Fruit fly (Drosophila melanogaster) whole organism, embryonic: Measurements from ENCODE around the gene CG7213.

Experiments used
- CG10209 ChIP-seq: fragments of 200-800 bp; sonication (Bioruptor generic); optimal IDR thresholded peaks from 3 replicates; lab custom pipeline; 2017; ENCODE audit warnings: missing biosample characterization, mild to moderate bottlenecking, missing genetic modification characterization, missing genetic modification reagents
- CG10565 ChIP-seq: fragments of 200-800 bp; sonication (Bioruptor generic); optimal IDR thresholded peaks from 3 replicates; lab custom pipeline; 2016; ENCODE audit warnings: missing biosample characterization, mild to moderate bottlenecking, missing genetic modification characterization
- CG10979 ChIP-seq: fragments of 200-800 bp; sonication (Bioruptor generic); optimal IDR thresholded peaks from 2 replicates; lab custom pipeline; 2018; ENCODE audit warnings: missing biosample characterization, mild to moderate bottlenecking, missing genetic modification characterization, moderate library complexity
- CG11247 ChIP-seq: fragments of 200-800 bp; sonication (Bioruptor generic); IDR thresholded peaks from 2 replicates; pipeline ENCODE4 v1.3.6; 2022; ENCODE audit warnings: missing biosample characterization, missing genetic modification characterization
- CG12744 ChIP-seq: fragments of 200-800 bp; sonication (Bioruptor generic); optimal IDR thresholded peaks from 2 replicates; lab custom pipeline; 2016; ENCODE audit warnings: missing biosample characterization, missing genetic modification characterization
- CG13624 ChIP-seq: fragments of 200-800 bp; sonication (Bioruptor generic); optimal IDR thresholded peaks from 2 replicates; lab custom pipeline; 2016; ENCODE audit warnings: missing biosample characterization, missing genetic modification characterization
- CG14014 ChIP-seq: fragments of 200-800 bp; sonication (Bioruptor generic); IDR thresholded peaks from 2 replicates; pipeline ENCODE4 v1.3.6; 2022; ENCODE audit warnings: missing biosample characterization, missing genetic modification characterization
- CG14965 ChIP-seq: fragments of 200-800 bp; sonication (Bioruptor generic); optimal IDR thresholded peaks from 2 replicates; lab custom pipeline; 2016; ENCODE audit warnings: missing biosample characterization, missing genetic modification characterization, borderline replicate concordance
- CG15514 ChIP-seq: fragments of 200-800 bp; sonication (Bioruptor generic); optimal IDR thresholded peaks from 3 replicates; lab custom pipeline; 2017; ENCODE audit warnings: missing biosample characterization, missing genetic modification characterization, mild to moderate bottlenecking, moderate library complexity, missing genetic modification reagents
- CG17829 ChIP-seq: fragments of 200-800 bp; optimal IDR thresholded peaks from 2 replicates; lab custom pipeline; 2019; ENCODE audit warnings: missing biosample characterization, mild to moderate bottlenecking, missing genetic modification characterization, moderate library complexity
- CG18476 ChIP-seq: fragments of 200-800 bp; sonication (Bioruptor generic); optimal IDR thresholded peaks from 2 replicates; lab custom pipeline; 2016; ENCODE audit warnings: missing biosample characterization, mild to moderate bottlenecking, missing genetic modification characterization
- CG2875 ChIP-seq: fragments of 200-800 bp; sonication (Bioruptor generic); optimal IDR thresholded peaks from 2 replicates; lab custom pipeline; 2017; ENCODE audit warnings: missing biosample characterization, mild to moderate bottlenecking, missing genetic modification characterization, missing genetic modification reagents
- CG3065 ChIP-seq: fragments of 200-800 bp; sonication (Bioruptor generic); optimal IDR thresholded peaks from 2 replicates; lab custom pipeline; 2016; ENCODE audit warnings: missing biosample characterization, missing genetic modification characterization
- CG31224 ChIP-seq: fragments of 200-800 bp; sonication (Bioruptor generic); IDR thresholded peaks from 2 replicates; pipeline ENCODE4 v1.3.6; 2022; ENCODE audit warnings: missing biosample characterization, missing genetic modification characterization
- CG33213 ChIP-seq: fragments of 200-800 bp; sonication (Bioruptor generic); optimal IDR thresholded peaks from 3 replicates; lab custom pipeline; 2016; ENCODE audit warnings: missing biosample characterization, missing genetic modification characterization
- CG6175 ChIP-seq: fragments of 200-800 bp; sonication (Bioruptor generic); IDR thresholded peaks from 3 replicates; pipeline ENCODE4 v1.3.6; 2022; ENCODE audit warnings: missing biosample characterization, missing genetic modification characterization
- CG6654 ChIP-seq: fragments of 200-800 bp; sonication (Bioruptor generic); optimal IDR thresholded peaks from 2 replicates; lab custom pipeline; 2017; ENCODE audit warnings: missing biosample characterization, mild to moderate bottlenecking, missing genetic modification characterization
- CG7556 ChIP-seq: fragments of 200-800 bp; sonication (Bioruptor generic); optimal IDR thresholded peaks from 2 replicates; lab custom pipeline; 2017; ENCODE audit warnings: missing biosample characterization, mild to moderate bottlenecking, missing genetic modification characterization
- CG8281 ChIP-seq: fragments of 200-800 bp; sonication (Bioruptor generic); optimal IDR thresholded peaks from 2 replicates; lab custom pipeline; 2018; ENCODE audit warnings: missing biosample characterization, mild to moderate bottlenecking, missing genetic modification characterization, moderate library complexity
- CG8944 ChIP-seq: fragments of 200-800 bp; sonication (Bioruptor generic); optimal IDR thresholded peaks from 3 replicates; lab custom pipeline; 2016; ENCODE audit warnings: missing biosample characterization, missing genetic modification characterization
- CG9215 ChIP-seq: fragments of 200-800 bp; sonication (Bioruptor generic); IDR thresholded peaks from 2 replicates; pipeline ENCODE4 v1.3.6; 2022; ENCODE audit warnings: missing biosample characterization, missing genetic modification characterization
- CG9437 ChIP-seq: fragments of 200-800 bp; sonication (Bioruptor generic); optimal IDR thresholded peaks from 2 replicates; lab custom pipeline; 2018; ENCODE audit warnings: missing biosample characterization, mild to moderate bottlenecking, missing genetic modification characterization
- Doc3 ChIP-seq: fragments of 200-800 bp; sonication (Bioruptor generic); IDR thresholded peaks from 3 replicates; pipeline ENCODE4 v1.3.6; 2022; ENCODE audit warnings: missing biosample characterization, missing genetic modification characterization; ENCODE audit not compliant: partially characterized antibody
- Elba2 ChIP-seq: fragments of 200-800 bp; sonication (Bioruptor generic); optimal IDR thresholded peaks from 3 replicates; lab custom pipeline; 2016; ENCODE audit warnings: missing biosample characterization, missing genetic modification characterization
- Ets97D ChIP-seq: fragments of 200-800 bp; sonication (Bioruptor generic); optimal IDR thresholded peaks from 3 replicates; lab custom pipeline; 2016; ENCODE audit warnings: missing biosample characterization, missing genetic modification characterization
- Gug ChIP-seq: fragments of 200-800 bp; sonication (Bioruptor generic); IDR thresholded peaks from 4 replicates; pipeline ENCODE4 v1.3.6; 2022; ENCODE audit warnings: missing biosample characterization, missing genetic modification characterization
- Lim3 ChIP-seq: fragments of 200-800 bp; sonication (Bioruptor generic); IDR thresholded peaks from 2 replicates; pipeline ENCODE4 v1.3.6; 2022; ENCODE audit warnings: missing biosample characterization, missing genetic modification characterization
- Ptx1 ChIP-seq: fragments of 200-800 bp; sonication (Bioruptor generic); IDR thresholded peaks from 2 replicates; pipeline ENCODE4 v1.3.6; 2022; ENCODE audit warnings: missing biosample characterization, missing genetic modification characterization
- ap ChIP-seq: fragments of 200-800 bp; sonication (Bioruptor generic); IDR thresholded peaks from 2 replicates; pipeline ENCODE4 v1.3.6; 2022; ENCODE audit warnings: missing biosample characterization, missing genetic modification characterization
- chn ChIP-seq: fragments of 200-800 bp; sonication (Bioruptor generic); optimal IDR thresholded peaks from 2 replicates; lab custom pipeline; 2016; ENCODE audit warnings: missing biosample characterization, missing genetic modification characterization
- corto ChIP-seq: fragments of 200-800 bp; sonication (Bioruptor generic); optimal IDR thresholded peaks from 2 replicates; lab custom pipeline; 2016; ENCODE audit warnings: missing biosample characterization, mild to moderate bottlenecking, missing genetic modification characterization, moderate library complexity
- crp ChIP-seq, 2 experiments: fragments of 200-800 bp; sonication (Bioruptor generic); optimal IDR thresholded peaks; 2 replicates in 1 of 2; 3 replicates in 1 of 2; lab custom pipeline; 2017; ENCODE audit warnings: missing biosample characterization in 2 of 2, missing genetic modification characterization in 2 of 2, mild to moderate bottlenecking in 1 of 2, moderate library complexity in 1 of 2
- da ChIP-seq: fragments of 200-800 bp; sonication (Bioruptor generic); optimal IDR thresholded peaks from 2 replicates; lab custom pipeline; 2016; ENCODE audit warnings: missing biosample characterization, missing genetic modification characterization
- en ChIP-seq: fragments of 200-800 bp; sonication (Bioruptor generic); optimal IDR thresholded peaks from 2 replicates; lab custom pipeline; 2016; ENCODE audit warnings: missing biosample characterization, missing genetic modification characterization
- fru ChIP-seq: fragments of >200 bp; optimal IDR thresholded peaks from 2 replicates; lab custom pipeline; 2017
- ftz-f1 ChIP-seq: fragments of 200-800 bp; sonication (Bioruptor generic); optimal IDR thresholded peaks from 2 replicates; lab custom pipeline; 2016; ENCODE audit warnings: missing biosample characterization, missing genetic modification characterization
- gcm2 ChIP-seq: fragments of 200-800 bp; sonication (Bioruptor generic); optimal IDR thresholded peaks from 2 replicates; lab custom pipeline; 2016; ENCODE audit warnings: missing biosample characterization, missing genetic modification characterization
- hkb ChIP-seq, 2 experiments: fragments of 200-800 bp in 1 of 2; fragments of >200 bp in 1 of 2; sonication (Bioruptor generic) in 1 of 2; IDR thresholded peaks in 1 of 2; optimal IDR thresholded peaks in 1 of 2; 2 replicates each; pipeline versions ENCODE4 v1.3.6 to Lab custom; 2017 to 2022; ENCODE audit warnings: missing biosample characterization in 1 of 2, missing genetic modification characterization in 1 of 2
- mam ChIP-seq: fragments of 200-800 bp; sonication (Bioruptor generic); optimal IDR thresholded peaks from 3 replicates; lab custom pipeline; 2016; ENCODE audit warnings: missing biosample characterization, missing genetic modification characterization
- nerfin-1 ChIP-seq: fragments of 200-800 bp; sonication (Bioruptor generic); optimal IDR thresholded peaks from 3 replicates; lab custom pipeline; 2019; ENCODE audit warnings: missing biosample characterization, mild to moderate bottlenecking, missing genetic modification characterization, moderate library complexity
- onecut ChIP-seq: fragments of 200-800 bp; sonication (Bioruptor generic); IDR thresholded peaks from 2 replicates; pipeline ENCODE4 v1.3.6; 2022; ENCODE audit warnings: missing biosample characterization, missing genetic modification characterization
- pfk ChIP-seq: fragments of 200-800 bp; sonication (Bioruptor generic); optimal IDR thresholded peaks from 2 replicates; lab custom pipeline; 2018; ENCODE audit warnings: missing biosample characterization, mild to moderate bottlenecking, missing genetic modification characterization, moderate library complexity
- pita ChIP-seq: fragments of 200-800 bp; sonication (Bioruptor generic); optimal IDR thresholded peaks from 2 replicates; lab custom pipeline; 2017; ENCODE audit warnings: missing biosample characterization, mild to moderate bottlenecking, missing genetic modification characterization
- pnt ChIP-seq: fragments of 200-800 bp; sonication (Bioruptor generic); optimal IDR thresholded peaks from 3 replicates; lab custom pipeline; 2016; ENCODE audit warnings: missing biosample characterization, missing genetic modification characterization
- pzg ChIP-seq: fragments of 200-800 bp; sonication (Bioruptor generic); optimal IDR thresholded peaks from 3 replicates; lab custom pipeline; 2018; ENCODE audit warnings: missing biosample characterization, mild to moderate bottlenecking, missing genetic modification characterization, moderate library complexity
- ranshi ChIP-seq: fragments of 200-800 bp; sonication (Bioruptor generic); IDR thresholded peaks from 2 replicates; pipeline ENCODE4 v1.3.6; 2022; ENCODE audit warnings: missing biosample characterization, missing genetic modification characterization
- schlank ChIP-seq: fragments of 200-800 bp; sonication (Bioruptor generic); optimal IDR thresholded peaks from 2 replicates; lab custom pipeline; 2018; ENCODE audit warnings: missing biosample characterization, mild to moderate bottlenecking, missing genetic modification characterization
- tap ChIP-seq: fragments of 200-800 bp; optimal IDR thresholded peaks from 3 replicates; lab custom pipeline; 2019; ENCODE audit warnings: missing biosample characterization, mild to moderate bottlenecking, missing genetic modification characterization, moderate library complexity
- zfh1 ChIP-seq: fragments of 200-800 bp; sonication (Bioruptor generic); IDR thresholded peaks from 3 replicates; pipeline ENCODE4 v1.3.6; 2022; ENCODE audit warnings: missing biosample characterization, missing genetic modification characterization

The CG7213 gene

dm6 chr3L:8186627-8187396, 53.6 kb downstream of the CG7213 start, which contains the start of the genes ERR and Atg18a (continued):
- peak; percentile 1 for TF ChIP-seq da
- peak; percentile 74 for TF ChIP-seq CG10209
- peak; percentile 67 for TF ChIP-seq CG13624 (GFP tag; lab: Kevin White, UChicago)
- TF ChIP-seq nerfin-1 (tag; lab: Kevin White, UChicago), result peak; percentile 72
- peak; percentile 76; the same call in 2 of the 3 replicates for TF ChIP-seq CG6175 (GFP tag; lab: Robert Waterston, UW)
- peak; percentile 63 for TF ChIP-seq CG12744
- TF ChIP-seq ap (GFP tag; lab: Robert Waterston, UW), result peak; percentile 74
- no peak for TF ChIP-seq tap (tag; lab: Kevin White, UChicago)
- peak; percentile 88 for TF ChIP-seq ranshi
- TF ChIP-seq corto (GFP tag; lab: Kevin White, UChicago), result peak; percentile 71
- peak; percentile 36 for TF ChIP-seq onecut (GFP tag; lab: Robert Waterston, UW)
- peak; percentile 82; the same call in 2 of the 3 replicates for TF ChIP-seq zfh1 (GFP tag; lab: Robert Waterston, UW)
- peak; percentile 75 for TF ChIP-seq CG7556 (GFP tag; lab: Kevin White, UChicago)
- TF ChIP-seq gcm2 (GFP tag; lab: Kevin White, UChicago), result peak; percentile 42
- TF ChIP-seq CG15514 (GFP tag; lab: Kevin White, UChicago), result peak; percentile 99
- TF ChIP-seq schlank, result no peak
- peak; percentile 32 for TF ChIP-seq CG6654
- TF ChIP-seq pita (GFP tag; lab: Kevin White, UChicago), result no peak
- peak; percentile 92 for TF ChIP-seq Ptx1
- TF ChIP-seq Elba2 (GFP tag; lab: Kevin White, UChicago), result peak; percentile 73
- no peak for TF ChIP-seq fru (lab: Kevin White, UChicago)
- TF ChIP-seq CG10565, result no peak
- peak; percentile 80 for TF ChIP-seq CG11247 (GFP tag; lab: Robert Waterston, UW)
- peak; percentile 93 for TF ChIP-seq Gug
- TF ChIP-seq CG10979 (tag; lab: Kevin White, UChicago), result peak; percentile 68
- TF ChIP-seq CG8944 (GFP tag; lab: Kevin White, UChicago), result peak; percentile 72
- TF ChIP-seq CG14965 (GFP tag; lab: Kevin White, UChicago), result no peak
- peak; percentile 45; the same call in 1 of the 2 replicates for TF ChIP-seq Lim3 (GFP tag; lab: Robert Waterston, UW)
- peak; percentile 94 for TF ChIP-seq CG9215 (GFP tag; lab: Robert Waterston, UW)
- TF ChIP-seq pnt (GFP tag; lab: Kevin White, UChicago), result peak; percentile 79
- peak; percentile 88 for TF ChIP-seq Ets97D (GFP tag; lab: Kevin White, UChicago)
- TF ChIP-seq en (GFP tag; lab: Kevin White, UChicago), result no peak
- peak; percentile 46 for TF ChIP-seq ftz-f1 (GFP tag; lab: Kevin White, UChicago)
- TF ChIP-seq CG9437 (GFP tag; lab: Kevin White, UChicago), result no peak
- TF ChIP-seq CG17829, result peak; percentile 89
- TF ChIP-seq CG2875 (GFP tag; lab: Kevin White, UChicago), result peak; percentile 17
- peak; percentile 51; the same call in 1 of the 3 replicates for TF ChIP-seq Doc3
- no peak for TF ChIP-seq pfk (GFP tag; lab: Kevin White, UChicago)
- peak; percentile 74 for TF ChIP-seq CG18476 (GFP tag; lab: Kevin White, UChicago)
- TF ChIP-seq hkb (optimal IDR thresholded peaks at IDR 0.05; lab: Kevin White, UChicago), result peak; percentile 93
- peak; percentile 62 for TF ChIP-seq hkb (GFP tag; IDR thresholded peaks at IDR 0.05; lab: Robert Waterston, UW)
- TF ChIP-seq CG14014 (GFP tag; lab: Robert Waterston, UW), result peak; percentile 85
- peak; percentile 13 for TF ChIP-seq CG3065 (GFP tag; lab: Kevin White, UChicago)
- TF ChIP-seq chn, result peak; percentile 87
- peak; percentile 60 for TF ChIP-seq CG33213 (GFP tag; lab: Kevin White, UChicago)
- peak; percentile 48 for TF ChIP-seq CG8281
- peak; percentile 94 for TF ChIP-seq mam (GFP tag; lab: Kevin White, UChicago)
- TF ChIP-seq CG31224, result peak; percentile 78
- TF ChIP-seq crp (GFP tag; optimal IDR thresholded peaks at IDR 0.05; lab: Kevin White, UChicago), result peak in 1 of 2 experiments; percentile 63
- TF ChIP-seq pzg (GFP tag; lab: Kevin White, UChicago), result peak; percentile 88
